Worm (Caenorhabditis elegans): ENCODE measurements around the gene mib-1.

The mib-1 gene

DNA sequence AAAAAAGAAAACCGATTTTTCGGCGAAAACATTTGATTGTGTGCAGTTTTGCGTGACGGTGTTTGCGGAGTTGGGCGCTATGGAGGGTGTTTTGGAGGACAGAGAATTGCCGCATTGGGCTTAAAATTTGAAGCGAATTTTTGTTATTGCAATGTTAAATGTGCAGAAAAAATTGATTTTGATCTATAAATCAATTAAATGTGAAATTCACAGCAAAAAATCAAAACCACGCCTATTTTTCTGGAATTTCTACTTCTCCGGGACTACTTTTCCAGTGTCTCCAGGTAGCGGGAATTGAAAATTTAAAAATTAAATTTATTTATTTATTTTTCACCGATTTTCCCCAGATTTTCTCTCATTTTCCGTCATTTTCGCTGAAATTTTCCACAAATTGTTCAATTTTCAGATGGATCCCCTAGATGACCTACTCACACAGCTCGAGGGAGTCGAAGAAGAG, 26.7 kb upstream of the mib-1 start, which contains the start of gene mcm-10 (continued):
- peak; percentile 90 for TF ChIP-seq hlh-8 (tag; optimal IDR thresholded peaks at IDR 0.05)
- TF ChIP-seq fkh-10 (GFP tag; optimal IDR thresholded peaks at IDR 0.05), result no peak
- TF ChIP-seq syd-9 (tag; optimal IDR thresholded peaks at IDR 0.05), result no peak
- TF ChIP-seq nhr-11 (tag; optimal IDR thresholded peaks at IDR 0.05), result no peak
- peak; percentile 66 for TF ChIP-seq ceh-19 (GFP tag; optimal IDR thresholded peaks at IDR 0.05)
- no peak for TF ChIP-seq ceh-22 (tag; optimal IDR thresholded peaks at IDR 0.05)
- TF ChIP-seq K02D7.2 (tag; optimal IDR thresholded peaks at IDR 0.05), result no peak
- TF ChIP-seq ceh-9 (tag; optimal IDR thresholded peaks at IDR 0.05), result no peak
- peak; percentile 56 for TF ChIP-seq hlh-6 (tag; optimal IDR thresholded peaks at IDR 0.05)
- peak; percentile 97 for TF ChIP-seq tbx-2 (tag; optimal IDR thresholded peaks at IDR 0.05)
- peak; percentile 69 for TF ChIP-seq che-1 (tag; optimal IDR thresholded peaks at IDR 0.05)
- no peak for TF ChIP-seq sox-2 (GFP tag; IDR thresholded peaks at IDR 0.05)
- TF ChIP-seq ceh-18 (tag; optimal IDR thresholded peaks at IDR 0.05), result peak; percentile 79
- TF ChIP-seq K09A11.1 (tag; optimal IDR thresholded peaks at IDR 0.05; ENCODE audit: insufficient read depth), result no peak
- peak; percentile 59 for TF ChIP-seq ttx-3 (tag; optimal IDR thresholded peaks at IDR 0.05)
- no peak for TF ChIP-seq nhr-232 (tag; optimal IDR thresholded peaks at IDR 0.05)
- no peak for TF ChIP-seq odd-2 (tag; optimal IDR thresholded peaks at IDR 0.05)
- peak; percentile 19 for TF ChIP-seq npax-4 (tag; optimal IDR thresholded peaks at IDR 0.05)
- TF ChIP-seq fkh-6 (tag; optimal IDR thresholded peaks at IDR 0.05), result peak; percentile 66
- peak; percentile 18 for TF ChIP-seq dve-1 (tag; optimal IDR thresholded peaks at IDR 0.05)
- TF ChIP-seq unc-55 (GFP tag; optimal IDR thresholded peaks at IDR 0.05), result peak; percentile 43
- TF ChIP-seq pag-3 (tag; optimal IDR thresholded peaks at IDR 0.05; ENCODE audit: borderline replicate concordance), result peak; percentile 52
- TF ChIP-seq unc-42 (tag; optimal IDR thresholded peaks at IDR 0.05), result peak; percentile 98
- TF ChIP-seq rnt-1 (tag; optimal IDR thresholded peaks at IDR 0.05), result peak; percentile 95
- TF ChIP-seq pros-1 (tag; optimal IDR thresholded peaks at IDR 0.05), result no peak
- TF ChIP-seq madf-2 (tag; optimal IDR thresholded peaks at IDR 0.05), result peak; percentile 61
- TF ChIP-seq gmeb-2 (tag; optimal IDR thresholded peaks at IDR 0.05), result peak; percentile 17
- no peak for TF ChIP-seq elt-4 (tag; optimal IDR thresholded peaks at IDR 0.05)
- peak; percentile 12 for TF ChIP-seq ceh-48 (tag; optimal IDR thresholded peaks at IDR 0.05)

DNA sequence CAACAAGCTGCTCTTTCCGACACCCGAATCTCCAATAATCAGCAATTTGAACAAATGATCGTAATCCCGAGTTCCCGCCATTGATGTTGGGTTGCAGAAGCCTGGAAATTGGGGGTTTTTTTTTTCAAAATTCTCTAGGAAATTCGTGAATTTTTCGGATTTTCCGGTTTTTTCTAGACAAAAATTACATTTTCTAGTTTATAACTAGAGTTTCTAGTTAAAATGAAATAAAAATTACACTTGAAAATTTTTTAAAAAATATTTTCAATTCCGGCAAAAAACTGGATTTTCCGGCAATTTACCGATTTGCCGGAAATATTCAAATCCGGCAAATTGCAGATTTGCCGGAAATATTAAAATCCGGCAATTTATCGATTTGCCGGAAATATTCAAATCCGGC, 21.0 kb upstream of the mib-1 start, which contains the start of gene rab-35:
Gene rab-35, minus strand, starts transcription at position 101 of the 400 bp plus-strand sequence.
- no peak for TF ChIP-seq npax-4 (tag; optimal IDR thresholded peaks at IDR 0.05)
- no peak for TF ChIP-seq nhr-11 (tag; optimal IDR thresholded peaks at IDR 0.05)
- no peak for TF ChIP-seq pax-1 (tag; optimal IDR thresholded peaks at IDR 0.05)
- TF ChIP-seq nhr-232 (tag; optimal IDR thresholded peaks at IDR 0.05), result no peak
- TF ChIP-seq pat-9 (tag; optimal IDR thresholded peaks at IDR 0.05), result no peak
- TF ChIP-seq ceh-24 (tag; optimal IDR thresholded peaks at IDR 0.05), result no peak
- TF ChIP-seq ceh-6 (GFP tag; optimal IDR thresholded peaks at IDR 0.05), result no peak
- no peak for TF ChIP-seq fax-1 (tag; optimal IDR thresholded peaks at IDR 0.05)
- TF ChIP-seq C08G9.2 (tag; optimal IDR thresholded peaks at IDR 0.05), result no peak
- TF ChIP-seq ref-2 (tag; optimal IDR thresholded peaks at IDR 0.05), result no peak

DNA sequence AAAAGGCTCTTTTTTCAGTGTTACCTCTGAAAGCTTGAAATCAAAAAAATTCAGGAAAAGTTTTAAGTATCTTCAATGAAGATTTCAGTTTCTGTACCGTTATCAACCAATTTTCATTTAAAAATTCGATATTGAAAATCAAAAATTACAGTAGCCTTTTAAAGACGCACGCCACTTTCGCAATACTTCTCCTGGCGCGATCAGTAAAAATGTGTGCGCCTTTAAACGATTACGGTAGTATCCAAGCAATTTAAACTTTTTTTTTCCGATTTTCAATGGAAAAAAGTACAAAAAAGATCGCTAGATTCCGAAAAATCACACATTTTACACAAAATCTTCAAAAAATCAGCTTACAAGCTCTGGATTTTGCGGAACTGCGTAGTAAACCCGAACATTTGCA, 600 bp downstream of the mib-1 start:
- no peak for TF ChIP-seq sdc-2 (tag; optimal IDR thresholded peaks at IDR 0.05)
- no peak for TF ChIP-seq fax-1 (tag; optimal IDR thresholded peaks at IDR 0.05)
- no peak for TF ChIP-seq elt-2 (tag; optimal IDR thresholded peaks at IDR 0.05)
- no peak for TF ChIP-seq hlh-6 (tag; optimal IDR thresholded peaks at IDR 0.05)
- no peak for TF ChIP-seq ceh-45 (GFP tag; IDR thresholded peaks at IDR 0.05)
- TF ChIP-seq sox-4 (tag; optimal IDR thresholded peaks at IDR 0.05), result no peak
- no peak for TF ChIP-seq hlh-13 (GFP tag; optimal IDR thresholded peaks at IDR 0.05)
- no peak for TF ChIP-seq npax-4 (tag; optimal IDR thresholded peaks at IDR 0.05)
- no peak for TF ChIP-seq nfya-1 (tag; optimal IDR thresholded peaks at IDR 0.05)
- TF ChIP-seq ceh-18 (tag; optimal IDR thresholded peaks at IDR 0.05), result no peak
- TF ChIP-seq fkh-10 (GFP tag; optimal IDR thresholded peaks at IDR 0.05), result no peak
- TF ChIP-seq pha-2 (tag; optimal IDR thresholded peaks at IDR 0.05), result no peak
- TF ChIP-seq hlh-30 (tag; optimal IDR thresholded peaks at IDR 0.05; ENCODE audit: insufficient read depth), result no peak
- no peak for TF ChIP-seq eyg-1 (tag; optimal IDR thresholded peaks at IDR 0.05)
